Fruit fly (Drosophila melanogaster) whole organism, wandering third instar larva: Measurements from ENCODE around the gene noc.

Source experiments
- Abd-B ChIP-seq: fragments of >200 bp; optimal IDR thresholded peaks from 2 replicates; lab custom pipeline; 2017; ENCODE audit warnings: missing biosample characterization, missing genetic modification characterization
- CG32264 ChIP-seq: fragments of 200-800 bp; sonication (Bioruptor generic); optimal IDR thresholded peaks from 2 replicates; lab custom pipeline; 2016; ENCODE audit warnings: missing biosample characterization, missing genetic modification characterization
- CG9705 ChIP-seq: fragments of 200-800 bp; sonication (Bioruptor generic); optimal IDR thresholded peaks from 2 replicates; lab custom pipeline; 2018; ENCODE audit warnings: missing biosample characterization, mild to moderate bottlenecking, missing genetic modification characterization
- CrebA ChIP-seq: fragments of 200-800 bp; sonication (Bioruptor generic); optimal IDR thresholded peaks from 2 replicates; lab custom pipeline; 2016; ENCODE audit warnings: missing biosample characterization, mild to moderate bottlenecking, missing genetic modification characterization, borderline replicate concordance
- Dfd ChIP-seq: fragments of >200 bp; optimal IDR thresholded peaks from 2 replicates; lab custom pipeline; 2017; ENCODE audit warnings: missing biosample characterization, missing genetic modification characterization
- Dif ChIP-seq: fragments of 200-275, 200-300 bp; sonication (Bioruptor generic); optimal IDR thresholded peaks from 2 replicates; lab custom pipeline; 2018; ENCODE audit warnings: missing biosample characterization, missing genetic modification characterization; ENCODE audit not compliant: partially characterized antibody
- GATAd ChIP-seq: sonication (Bioruptor generic); optimal IDR thresholded peaks from 2 replicates; lab custom pipeline; 2016; ENCODE audit warnings: missing biosample characterization, missing genetic modification characterization
- HLH106 ChIP-seq: fragments of 200-800 bp; optimal IDR thresholded peaks from 3 replicates; lab custom pipeline; 2019; ENCODE audit warnings: missing biosample characterization, mild to moderate bottlenecking, missing genetic modification characterization, moderate library complexity
- Hnf4 ChIP-seq: fragments of 200-800 bp; sonication (Bioruptor generic); optimal IDR thresholded peaks from 2 replicates; lab custom pipeline; 2016; ENCODE audit warnings: missing biosample characterization, mild to moderate bottlenecking, missing genetic modification characterization
- Hr78 ChIP-seq: fragments of >200 bp; optimal IDR thresholded peaks from 2 replicates; lab custom pipeline; 2017; ENCODE audit warnings: missing biosample characterization, missing genetic modification characterization
- Hr83 ChIP-seq: fragments of 200-300 bp; sonication (Bioruptor generic); optimal IDR thresholded peaks from 2 replicates; lab custom pipeline; 2016; ENCODE audit warnings: missing biosample characterization, mild to moderate bottlenecking, missing genetic modification characterization, moderate library complexity; ENCODE audit not compliant: poor library complexity, severe bottlenecking
- Jra ChIP-seq: sonication (Bioruptor generic); optimal IDR thresholded peaks from 2 replicates; lab custom pipeline; 2016; ENCODE audit warnings: missing biosample characterization, missing genetic modification characterization
- Mio ChIP-seq: sonication (Bioruptor generic); optimal IDR thresholded peaks from 2 replicates; lab custom pipeline; 2016; ENCODE audit warnings: missing biosample characterization, missing genetic modification characterization
- Myc ChIP-seq: fragments of >200 bp; optimal IDR thresholded peaks from 2 replicates; lab custom pipeline; 2017
- N ChIP-seq: fragments of >200 bp; optimal IDR thresholded peaks from 2 replicates; lab custom pipeline; 2018; ENCODE audit warnings: missing biosample characterization, missing external identifiers, missing genetic modification characterization
- OdsH ChIP-seq: fragments of 200-800 bp; sonication (Bioruptor generic); optimal IDR thresholded peaks from 2 replicates; lab custom pipeline; 2016; ENCODE audit warnings: missing biosample characterization, mild to moderate bottlenecking, missing genetic modification characterization
- Rel ChIP-seq, 2 experiments: fragments of 200-800 bp; sonication (Bioruptor generic) in 1 of 2; optimal IDR thresholded peaks; 2 replicates in 1 of 2; 3 replicates in 1 of 2; lab custom pipeline; 2016 to 2019; ENCODE audit warnings: mild to moderate bottlenecking in 2 of 2, missing biosample characterization in 2 of 2, missing genetic modification characterization in 2 of 2, moderate library complexity in 1 of 2
- Sp1 ChIP-seq: fragments of 200-800 bp; sonication (Bioruptor generic); optimal IDR thresholded peaks from 3 replicates; lab custom pipeline; 2019; ENCODE audit warnings: missing biosample characterization, mild to moderate bottlenecking, missing genetic modification characterization, moderate library complexity
- Vsx2 ChIP-seq: fragments of 200-300, 225-300 bp; sonication (Bioruptor generic); optimal IDR thresholded peaks from 2 replicates; lab custom pipeline; 2018; ENCODE audit warnings: missing biosample characterization, missing genetic modification characterization; ENCODE audit not compliant: partially characterized antibody
- br ChIP-seq: fragments of 200-800 bp; sonication (Bioruptor generic); optimal IDR thresholded peaks from 2 replicates; lab custom pipeline; 2016; ENCODE audit warnings: missing biosample characterization, missing genetic modification characterization
- brk ChIP-seq: fragments of 200-800 bp; sonication (Bioruptor generic); optimal IDR thresholded peaks from 2 replicates; lab custom pipeline; 2016; ENCODE audit warnings: missing biosample characterization, mild to moderate bottlenecking, missing genetic modification characterization
- dl ChIP-seq, 2 experiments: fragments of 175-275, 200-275 bp in 1 of 2; fragments of 200-275 bp in 1 of 2; sonication (Bioruptor generic); optimal IDR thresholded peaks; lab custom pipeline; 2018; ENCODE audit warnings: mild to moderate bottlenecking in 2 of 2, missing biosample characterization in 2 of 2, missing genetic modification characterization in 2 of 2, moderate library complexity in 2 of 2; ENCODE audit not compliant: partially characterized antibody in 2 of 2, insufficient read depth in 1 of 2
- dmrt93B ChIP-seq: fragments of 200-800 bp; sonication (Bioruptor generic); optimal IDR thresholded peaks from 2 replicates; lab custom pipeline; 2018; ENCODE audit warnings: missing biosample characterization, mild to moderate bottlenecking, missing genetic modification characterization
- dsf ChIP-seq: sonication (Bioruptor generic); optimal IDR thresholded peaks from 2 replicates; lab custom pipeline; 2016; ENCODE audit warnings: missing biosample characterization, missing genetic modification characterization, borderline replicate concordance
- ey ChIP-seq: fragments of 200-800 bp; sonication (Bioruptor generic); optimal IDR thresholded peaks from 2 replicates; lab custom pipeline; 2016; ENCODE audit warnings: missing biosample characterization, missing genetic modification characterization
- foxo ChIP-seq, 2 experiments: fragments of 200-800 bp; sonication (Bioruptor generic); optimal IDR thresholded peaks; 2 replicates in 1 of 2; 3 replicates in 1 of 2; lab custom pipeline; 2016 to 2017; ENCODE audit warnings: missing biosample characterization in 2 of 2, missing genetic modification characterization in 2 of 2
- fru ChIP-seq: fragments of 200-800 bp; sonication (Bioruptor generic); optimal IDR thresholded peaks from 3 replicates; lab custom pipeline; 2016; ENCODE audit warnings: missing biosample characterization, mild to moderate bottlenecking, missing genetic modification characterization
- h ChIP-seq: fragments of 200-800 bp; sonication (Bioruptor generic); optimal IDR thresholded peaks from 3 replicates; lab custom pipeline; 2016; ENCODE audit warnings: missing biosample characterization, mild to moderate bottlenecking, missing genetic modification characterization
- jim ChIP-seq: fragments of 175-275, 200-325 bp; sonication (Bioruptor generic); optimal IDR thresholded peaks from 2 replicates; lab custom pipeline; 2016; ENCODE audit warnings: missing biosample characterization, mild to moderate bottlenecking, missing genetic modification characterization
- lola ChIP-seq: fragments of >200 bp; optimal IDR thresholded peaks from 2 replicates; lab custom pipeline; 2017; ENCODE audit warnings: missing biosample characterization, missing genetic modification characterization
- pan ChIP-seq: fragments of >200 bp; optimal IDR thresholded peaks from 2 replicates; lab custom pipeline; 2017
- psq ChIP-seq: fragments of 200-800 bp; sonication (Bioruptor generic); optimal IDR thresholded peaks from 3 replicates; lab custom pipeline; 2017; ENCODE audit warnings: missing biosample characterization, mild to moderate bottlenecking, missing genetic modification characterization, moderate library complexity
- rgr ChIP-seq: fragments of 200-800 bp; sonication (Bioruptor generic); optimal IDR thresholded peaks from 3 replicates; lab custom pipeline; 2016; ENCODE audit warnings: missing biosample characterization, mild to moderate bottlenecking, missing genetic modification characterization
- sage ChIP-seq: fragments of 200-800 bp; sonication (Bioruptor generic); optimal IDR thresholded peaks from 2 replicates; lab custom pipeline; 2016; ENCODE audit warnings: missing biosample characterization, mild to moderate bottlenecking, missing genetic modification characterization
- sv ChIP-seq: fragments of 200-800 bp; sonication (Bioruptor generic); optimal IDR thresholded peaks from 3 replicates; lab custom pipeline; 2016; ENCODE audit warnings: missing biosample characterization, missing genetic modification characterization
- tai ChIP-seq: sonication (Bioruptor generic); optimal IDR thresholded peaks from 2 replicates; lab custom pipeline; 2016; ENCODE audit warnings: missing biosample characterization, missing genetic modification characterization
- usp ChIP-seq: fragments of >200 bp; optimal IDR thresholded peaks from 2 replicates; lab custom pipeline; 2017; ENCODE audit warnings: missing biosample characterization, missing genetic modification characterization
- woc ChIP-seq: sonication (Bioruptor generic); optimal IDR thresholded peaks from 2 replicates; lab custom pipeline; 2016; ENCODE audit warnings: missing biosample characterization, mild to moderate bottlenecking, missing genetic modification characterization

The noc gene

dm6 chr2L:14515222-14516044 is 24.8 kb downstream of the noc start:
- TF ChIP-seq woc (GFP tag; lab: Kevin White, UChicago) (no peak), dl (GFP tag; optimal IDR thresholded peaks at IDR 0.05; lab: Kevin White, UChicago; ENCODE audit: insufficient read depth in 1 of 2, partially characterized antibody in 2 of 2) (no peak), brk (no peak), CG9705 (GFP tag; lab: Kevin White, UChicago) (no peak), Dfd (GFP tag; lab: Kevin White, UChicago) (no peak), br (no peak), Mio (GFP tag; lab: Kevin White, UChicago) (no peak), Hr83 (GFP tag; lab: Kevin White, UChicago) (no peak), N (GFP tag; lab: Kevin White, UChicago) (no peak), Myc (no peak), sage (GFP tag; lab: Kevin White, UChicago) (no peak), Hnf4 (GFP tag; lab: Kevin White, UChicago) (peak; percentile 10), fru (GFP tag; lab: Kevin White, UChicago) (peak; percentile 42), dsf (GFP tag; lab: Kevin White, UChicago) (no peak), Abd-B (GFP tag; lab: Kevin White, UChicago) (no peak), rgr (peak; percentile 61), Rel (GFP tag; optimal IDR thresholded peaks at IDR 0.05; lab: Kevin White, UChicago) (no peak), Rel (tag; optimal IDR thresholded peaks at IDR 0.05; lab: Kevin White, UChicago) (peak; percentile 45), dmrt93B (GFP tag; lab: Kevin White, UChicago) (no peak), Jra (no peak), CG32264 (GFP tag; lab: Kevin White, UChicago) (no peak), Vsx2 (no peak), Sp1 (GFP tag; lab: Kevin White, UChicago) (peak; percentile 49), usp (GFP tag; lab: Kevin White, UChicago) (no peak), CrebA (GFP tag; lab: Kevin White, UChicago) (peak; percentile 78), Dif (no peak), tai (GFP tag; lab: Kevin White, UChicago) (no peak), GATAd (GFP tag; lab: Kevin White, UChicago) (no peak), ey (GFP tag; lab: Kevin White, UChicago) (peak; percentile 14), h (GFP tag; lab: Kevin White, UChicago) (peak; percentile 32), Hr78 (no peak), HLH106 (tag; lab: Kevin White, UChicago) (peak; percentile 50), jim (GFP tag; lab: Kevin White, UChicago) (no peak), pan (lab: Kevin White, UChicago) (no peak), sv (GFP tag; lab: Kevin White, UChicago) (no peak), foxo (GFP tag; optimal IDR thresholded peaks at IDR 0.05; lab: Kevin White, UChicago) (peak in 1 of 2 experiments; percentile 66), psq (GFP tag; lab: Kevin White, UChicago) (peak; percentile 7), OdsH (peak; percentile 55), lola (GFP tag; lab: Kevin White, UChicago) (no peak)

DNA sequence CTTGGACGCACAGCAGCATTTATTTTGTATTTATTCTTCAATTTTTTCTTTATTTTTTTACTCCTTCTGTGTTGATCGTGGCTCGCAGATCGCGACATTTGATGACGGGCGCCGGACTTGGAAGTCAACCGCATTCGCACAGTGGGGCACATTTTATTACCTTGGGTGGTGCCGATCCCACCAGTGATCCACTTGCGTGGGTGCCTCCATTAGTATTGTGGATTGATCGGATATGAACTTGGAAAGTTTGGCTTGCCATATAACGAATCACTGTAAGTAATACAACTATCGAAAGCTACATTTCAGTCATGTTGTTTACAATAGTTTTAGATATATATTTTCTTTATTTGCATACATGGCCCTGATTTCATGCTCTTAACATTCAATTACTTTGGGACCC is 25.7 kb downstream of the noc start:
- TF ChIP-seq CG9705 (GFP tag; lab: Kevin White, UChicago) (no peak), br (no peak)

dm6 chr2L:14517335-14517734 is 26.7 kb downstream of the noc start:
- TF ChIP-seq N (GFP tag; lab: Kevin White, UChicago) (no peak), br (no peak), dl (GFP tag; optimal IDR thresholded peaks at IDR 0.05; lab: Kevin White, UChicago; ENCODE audit: insufficient read depth in 1 of 2, partially characterized antibody in 2 of 2) (no peak), Abd-B (GFP tag; lab: Kevin White, UChicago) (no peak), psq (GFP tag; lab: Kevin White, UChicago) (no peak), CG9705 (GFP tag; lab: Kevin White, UChicago) (no peak), Vsx2 (no peak), lola (GFP tag; lab: Kevin White, UChicago) (no peak), dsf (GFP tag; lab: Kevin White, UChicago) (no peak), HLH106 (tag; lab: Kevin White, UChicago) (no peak), Jra (no peak), Mio (GFP tag; lab: Kevin White, UChicago) (no peak), Hnf4 (GFP tag; lab: Kevin White, UChicago) (no peak)
